Worm (Caenorhabditis elegans) whole organism, young adult: Measurements from ENCODE around the gene fbxa-107.

Experiments used
- B0019.2 ChIP-seq: fragments of 200-800 bp; sonication (Bioruptor generic); conservative IDR thresholded peaks from 2 replicates; pipeline ENCODE4 v1.3.6; 2022; ENCODE audit warnings: missing genetic modification reagents, missing genetic modification characterization, missing compliant biosample characterization
- B0336.3 ChIP-seq: fragments of 200-800 bp; sonication (Bioruptor generic); IDR thresholded peaks from 2 replicates; pipeline ENCODE4 v1.3.6; 2022; ENCODE audit warnings: missing genetic modification characterization, missing compliant biosample characterization
- F49E8.2 ChIP-seq: sonication (generic microtip); optimal IDR thresholded peaks from 3 replicates; lab custom pipeline; 2017; ENCODE audit warnings: missing genetic modification characterization, mild to moderate bottlenecking, missing compliant biosample characterization, antibody characterized with exemption, moderate library complexity; ENCODE audit not compliant: insufficient read depth
- T26A5.8 ChIP-seq: sonication (generic microtip); optimal IDR thresholded peaks from 2 replicates; lab custom pipeline; 2016; ENCODE audit warnings: missing genetic modification characterization, missing compliant biosample characterization
- Y56A3A.18 ChIP-seq: fragments of 200-800 bp; sonication (Bioruptor generic); IDR thresholded peaks from 2 replicates; pipeline ENCODE4 v1.3.6; 2022; ENCODE audit warnings: missing genetic modification reagents, missing genetic modification characterization, missing compliant biosample characterization
- ZK185.1 ChIP-seq: sonication (generic microtip); optimal IDR thresholded peaks from 2 replicates; lab custom pipeline; 2016; ENCODE audit warnings: mild to moderate bottlenecking, missing genetic modification characterization, missing compliant biosample characterization; ENCODE audit not compliant: poor library complexity, severe bottlenecking
- athp-1 ChIP-seq: sonication (generic microtip); optimal IDR thresholded peaks from 2 replicates; lab custom pipeline; 2017; ENCODE audit warnings: mild to moderate bottlenecking, missing genetic modification characterization, missing compliant biosample characterization
- attf-5 ChIP-seq: fragments of 200-800 bp; sonication (Bioruptor generic); optimal IDR thresholded peaks from 2 replicates; lab custom pipeline; 2018; ENCODE audit warnings: mild to moderate bottlenecking, missing genetic modification characterization, missing compliant biosample characterization
- attf-6 ChIP-seq: fragments of 200-800 bp; sonication (Bioruptor generic); IDR thresholded peaks from 2 replicates; pipeline ENCODE4 v1.3.6; 2022; ENCODE audit warnings: missing genetic modification reagents, missing genetic modification characterization, missing compliant biosample characterization
- bed-1 ChIP-seq: fragments of 200-800 bp; sonication (Bioruptor generic); IDR thresholded peaks from 2 replicates; pipeline ENCODE4 v1.3.6; 2022; ENCODE audit warnings: missing genetic modification reagents, missing genetic modification characterization, missing compliant biosample characterization
- cebp-1 ChIP-seq, 2 experiments: fragments of 200-800 bp in 1 of 2; sonication (Bioruptor generic) in 1 of 2; sonication (generic microtip) in 1 of 2; IDR thresholded peaks in 1 of 2; optimal IDR thresholded peaks in 1 of 2; 2 replicates each; pipeline versions ENCODE4 v1.3.6 to Lab custom; 2017 to 2022; ENCODE audit warnings: missing compliant biosample characterization in 2 of 2, missing genetic modification characterization in 2 of 2, mild to moderate bottlenecking in 1 of 2, missing genetic modification reagents in 1 of 2, moderate library complexity in 1 of 2
- ceh-100 ChIP-seq: fragments of 200-800 bp; sonication (Bioruptor generic); IDR thresholded peaks from 2 replicates; pipeline ENCODE4 v1.3.6; 2022; ENCODE audit warnings: missing genetic modification reagents, missing genetic modification characterization, missing compliant biosample characterization
- egrh-3 ChIP-seq: fragments of 200-800 bp; sonication (Bioruptor generic); IDR thresholded peaks from 2 replicates; pipeline ENCODE4 v1.3.6; 2022; ENCODE audit warnings: missing genetic modification reagents, missing genetic modification characterization, missing compliant biosample characterization
- fkh-3 ChIP-seq: sonication (generic microtip); optimal IDR thresholded peaks from 2 replicates; lab custom pipeline; 2016; ENCODE audit warnings: mild to moderate bottlenecking, missing genetic modification characterization, missing compliant biosample characterization
- let-607 ChIP-seq, 2 experiments: fragments of 200-800 bp in 1 of 2; sonication (Bioruptor generic) in 1 of 2; sonication (generic microtip) in 1 of 2; optimal IDR thresholded peaks; 2 replicates each; lab custom pipeline; 2016 to 2018; ENCODE audit warnings: mild to moderate bottlenecking in 2 of 2, missing compliant biosample characterization in 2 of 2, missing genetic modification characterization in 2 of 2, moderate library complexity in 2 of 2, missing genotype in 1 of 2
- lin-26 ChIP-seq: fragments of 200-800 bp; sonication (Bioruptor generic); IDR thresholded peaks from 2 replicates; pipeline ENCODE4 v1.3.6; 2022; ENCODE audit warnings: missing genetic modification reagents, missing genetic modification characterization, missing compliant biosample characterization
- lin-54 ChIP-seq: fragments of 200-800 bp; sonication (Bioruptor generic); optimal IDR thresholded peaks from 2 replicates; lab custom pipeline; 2018; ENCODE audit warnings: mild to moderate bottlenecking, missing genetic modification characterization, missing compliant biosample characterization
- lsl-1 ChIP-seq: fragments of 200-800 bp; sonication (Bioruptor generic); optimal IDR thresholded peaks from 2 replicates; lab custom pipeline; 2018; ENCODE audit warnings: mild to moderate bottlenecking, missing genetic modification characterization, moderate library complexity, missing compliant biosample characterization
- madf-6 ChIP-seq: fragments of 200-800 bp; sonication (Bioruptor generic); IDR thresholded peaks from 2 replicates; pipeline ENCODE4 v1.3.6; 2022; ENCODE audit warnings: missing genetic modification reagents, missing genetic modification characterization, missing compliant biosample characterization
- mcd-1 ChIP-seq: fragments of 200-800 bp; sonication (Bioruptor generic); IDR thresholded peaks from 2 replicates; pipeline ENCODE4 v1.3.6; 2022; ENCODE audit warnings: missing genetic modification reagents, missing genetic modification characterization, missing compliant biosample characterization
- nhr-120 ChIP-seq: fragments of 200-800 bp; sonication (Bioruptor generic); IDR thresholded peaks from 2 replicates; pipeline ENCODE4 v1.3.6; 2022; ENCODE audit warnings: missing genetic modification characterization, missing compliant biosample characterization
- nhr-179 ChIP-seq: sonication (generic microtip); optimal IDR thresholded peaks from 2 replicates; lab custom pipeline; 2016; ENCODE audit warnings: mild to moderate bottlenecking, missing genetic modification characterization, missing compliant biosample characterization
- nhr-90 ChIP-seq: sonication (generic microtip); optimal IDR thresholded peaks from 2 replicates; lab custom pipeline; 2016; ENCODE audit warnings: missing genotype, mild to moderate bottlenecking, missing genetic modification characterization, missing compliant biosample characterization
- snpc-1.3 ChIP-seq: sonication (generic microtip); optimal IDR thresholded peaks from 2 replicates; lab custom pipeline; 2017; ENCODE audit warnings: missing genetic modification characterization, mild to moderate bottlenecking, missing compliant biosample characterization, antibody characterized with exemption, moderate library complexity, missing genotype, missing genetic modification reagents; ENCODE audit not compliant: insufficient read depth
- zfh-2 ChIP-seq: fragments of 200-800 bp; sonication (Bioruptor generic); conservative IDR thresholded peaks from 2 replicates; pipeline ENCODE4 v1.3.6; 2022; ENCODE audit warnings: missing genetic modification reagents, missing genetic modification characterization, missing compliant biosample characterization
- ztf-28 ChIP-seq: fragments of 200-800 bp; sonication (Bioruptor generic); IDR thresholded peaks from 2 replicates; pipeline ENCODE4 v1.3.6; 2022; ENCODE audit warnings: missing genetic modification reagents, missing genetic modification characterization, missing compliant biosample characterization

Gene fbxa-107

ce11 chrV:18098387-18098786 is 25.4 kb upstream of the fbxa-107 start, which contains the start of gene par-4:
par-4 (plus strand) TSS chrV:18098687.
- TF ChIP-seq ZK185.1 = no peak
- no peak for TF ChIP-seq bed-1
- TF ChIP-seq athp-1 (tag; lab: Kevin White, UChicago) = no peak
- TF ChIP-seq ceh-100 (GFP tag; lab: Robert Waterston, UW) = no peak
- no peak for TF ChIP-seq attf-6
- no peak for TF ChIP-seq lsl-1 (GFP tag; lab: Kevin White, UChicago)
- TF ChIP-seq let-607 (tag; optimal IDR thresholded peaks at IDR 0.05; lab: Kevin White, UChicago) = no peak

DNA sequence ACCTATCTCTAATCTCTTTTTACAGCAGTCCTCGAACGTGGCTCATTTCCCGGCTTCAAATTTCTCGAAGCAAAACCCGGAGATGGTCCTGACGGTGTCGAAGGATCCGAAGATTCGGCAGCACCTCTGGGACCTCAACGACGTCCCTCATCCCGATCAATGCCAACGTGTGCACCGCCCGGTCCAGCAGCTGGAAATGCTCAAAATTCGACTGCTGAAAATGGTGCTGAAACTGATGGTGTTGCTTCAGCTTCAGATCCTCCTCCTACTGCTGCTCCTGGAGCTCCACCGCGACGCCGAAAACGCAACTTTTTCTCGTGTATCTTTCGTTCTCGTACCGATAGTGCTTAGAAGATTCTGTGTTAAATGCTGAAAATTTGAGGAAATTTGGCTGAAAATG is 17.7 kb upstream of the fbxa-107 start:
- TF ChIP-seq madf-6 (GFP tag; lab: Robert Waterston, UW) = no peak
- TF ChIP-seq fkh-3 (tag; lab: Kevin White, UChicago) = no peak
- 0 out of 2 replicates have a peak, but pooled peaks have one; percentile 9 for TF ChIP-seq egrh-3 (GFP tag; lab: Robert Waterston, UW)

- no peak for TF ChIP-seq B0336.3 (GFP tag; lab: Robert Waterston, UW)
- TF ChIP-seq B0019.2 = no peak
- no peak for TF ChIP-seq nhr-179
- no peak for TF ChIP-seq zfh-2 (GFP tag; lab: Robert Waterston, UW)
- no peak for TF ChIP-seq ztf-28
These were observed 15.8 kb upstream of the fbxa-107 start, which contains the start of gene Y37H2A.1 for ce11 chrV:18107969-18108368. Y37H2A.1 (plus strand) TSS chrV:18108269.

DNA sequence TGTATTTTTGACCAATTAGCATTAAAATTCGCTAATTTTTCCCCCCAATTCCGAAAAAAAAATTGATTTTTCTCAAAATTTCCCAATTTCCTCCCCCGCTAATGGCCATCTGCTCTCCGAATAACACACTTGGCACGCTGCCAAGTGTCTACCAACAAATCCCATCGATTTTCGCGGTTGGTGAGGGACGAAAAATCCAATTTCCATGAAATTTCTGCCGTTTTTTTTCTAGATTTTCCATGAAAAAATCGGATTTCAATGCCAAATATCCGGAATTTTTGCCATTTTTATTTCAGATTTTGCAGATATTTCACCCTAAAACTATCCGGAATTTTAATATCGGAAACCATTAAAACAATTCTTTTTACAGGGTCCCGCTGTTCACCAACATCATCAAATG is 14.3 kb upstream of the fbxa-107 start:
- TF ChIP-seq Y56A3A.18 = no peak

DNA sequence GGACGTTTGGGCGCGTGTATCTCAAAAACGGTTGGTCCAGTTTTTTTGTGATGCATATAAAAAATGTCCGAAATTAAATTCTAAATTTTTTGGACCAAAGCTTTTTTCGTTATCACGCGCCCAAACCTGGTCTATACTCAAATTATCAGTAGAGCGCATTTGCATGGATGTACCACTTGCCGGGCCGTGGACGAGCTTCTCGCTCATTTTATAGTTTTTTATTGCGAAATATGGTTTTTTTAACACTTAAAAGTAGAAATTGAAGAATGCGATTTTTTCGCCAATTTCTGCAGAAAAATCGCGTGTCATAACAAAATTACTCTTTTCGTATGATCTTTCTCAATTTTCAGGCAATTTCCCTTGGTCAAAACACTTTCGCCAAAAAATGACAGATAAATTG is 8.7 kb upstream of the fbxa-107 start:
- TF ChIP-seq mcd-1 (peak; percentile 83), cebp-1 (GFP tag; IDR thresholded peaks at IDR 0.05; lab: Robert Waterston, UW) (peak; percentile 93), cebp-1 (tag; optimal IDR thresholded peaks at IDR 0.05; lab: Kevin White, UChicago) (peak; percentile 90), attf-5 (peak; percentile 13)
- TF ChIP-seq, all 124 proteins: peak for 3; not testable (repeated sequence) for 121

ce11 chrV:18125075-18125474 is 1.3 kb downstream of the fbxa-107 start, which contains the start of gene fbxa-210:
fbxa-210 (plus strand) TSS chrV:18125375.
- TF ChIP-seq cebp-1 (GFP tag; IDR thresholded peaks at IDR 0.05; lab: Robert Waterston, UW) (no peak), cebp-1 (tag; optimal IDR thresholded peaks at IDR 0.05; lab: Kevin White, UChicago) (no peak), nhr-120 (GFP tag; lab: Robert Waterston, UW) (no peak), lin-26 (GFP tag; lab: Robert Waterston, UW) (no peak), lin-54 (GFP tag; lab: Kevin White, UChicago) (no peak), nhr-90 (tag; lab: Kevin White, UChicago) (no peak)

DNA sequence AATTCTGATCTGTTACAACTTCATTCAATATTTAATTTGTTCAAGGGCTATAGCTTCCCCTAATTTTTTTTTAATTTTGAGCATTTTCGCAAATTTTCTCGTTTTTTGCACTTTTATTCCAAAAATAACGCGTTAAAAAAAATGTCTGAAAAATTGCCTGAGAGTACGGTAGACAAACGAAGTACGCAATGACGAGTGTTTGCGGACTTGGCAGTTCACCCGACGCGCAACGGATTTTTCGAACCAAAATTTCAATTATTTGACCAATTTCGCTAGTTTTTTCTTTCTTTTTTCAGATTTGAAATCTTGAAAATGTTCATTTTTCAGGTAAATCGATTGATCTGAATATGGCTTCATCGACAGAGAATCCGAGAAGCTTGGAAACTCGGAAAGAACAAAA is 3.5 kb downstream of the fbxa-107 start, which contains the start of gene fbxa-211:
Gene fbxa-211 (plus strand): TSS at position 328 of the 400 bp plus-strand sequence.
- TF ChIP-seq lsl-1 (GFP tag; lab: Kevin White, UChicago) (peak; percentile 71), snpc-1.3 (tag; lab: Kevin White, UChicago) (peak; percentile 32), F49E8.2 (tag; lab: Kevin White, UChicago) (peak; percentile 43), T26A5.8 (tag; lab: Kevin White, UChicago) (no peak)
